Worm (Caenorhabditis elegans) whole organism, mixed stage, embryonic: ENCODE data around the gene noah-2.

Source experiments
- blmp-1 ChIP-seq: fragments of 150-350 bp; optimal IDR thresholded peaks from 2 replicates; lab custom pipeline; 2014; ENCODE audit warnings: missing biosample characterization, missing genetic modification characterization
- elt-3 ChIP-seq: fragments of 150-350 bp; optimal IDR thresholded peaks from 2 replicates; lab custom pipeline; 2014; ENCODE audit warnings: missing biosample characterization, missing genetic modification characterization
- lsy-2 ChIP-seq: fragments of 150-350 bp; optimal IDR thresholded peaks from 2 replicates; lab custom pipeline; 2014; ENCODE audit warnings: missing biosample characterization, missing genetic modification characterization
- mep-1 ChIP-seq: fragments of 150-350 bp; optimal IDR thresholded peaks from 2 replicates; lab custom pipeline; 2017; ENCODE audit warnings: missing biosample characterization, missing genetic modification reagents, missing genetic modification characterization, inconsistent platforms
- nhr-12 ChIP-seq: fragments of 150-350 bp; optimal IDR thresholded peaks from 2 replicates; lab custom pipeline; 2014; ENCODE audit warnings: missing biosample characterization, missing genetic modification characterization
- nhr-2 ChIP-seq: fragments of 150-350 bp; optimal IDR thresholded peaks from 2 replicates; lab custom pipeline; 2014; ENCODE audit warnings: missing biosample characterization, missing genetic modification characterization
- nhr-28 ChIP-seq: fragments of 150-350 bp; optimal IDR thresholded peaks from 2 replicates; lab custom pipeline; 2014; ENCODE audit warnings: missing biosample characterization, missing genetic modification characterization
- nhr-76 ChIP-seq: sonication (generic microtip); optimal IDR thresholded peaks from 2 replicates; lab custom pipeline; 2017; ENCODE audit warnings: missing biosample characterization, missing genetic modification characterization
- snpc-4 ChIP-seq: fragments of 150-350 bp; optimal IDR thresholded peaks from 2 replicates; lab custom pipeline; 2014; ENCODE audit warnings: missing biosample characterization, missing genetic modification characterization
- tbx-8 ChIP-seq: fragments of 200-800 bp; sonication (Bioruptor generic); optimal IDR thresholded peaks from 2 replicates; lab custom pipeline; 2018; ENCODE audit warnings: mild to moderate bottlenecking, missing genetic modification characterization, moderate library complexity, missing compliant biosample characterization

DNA sequence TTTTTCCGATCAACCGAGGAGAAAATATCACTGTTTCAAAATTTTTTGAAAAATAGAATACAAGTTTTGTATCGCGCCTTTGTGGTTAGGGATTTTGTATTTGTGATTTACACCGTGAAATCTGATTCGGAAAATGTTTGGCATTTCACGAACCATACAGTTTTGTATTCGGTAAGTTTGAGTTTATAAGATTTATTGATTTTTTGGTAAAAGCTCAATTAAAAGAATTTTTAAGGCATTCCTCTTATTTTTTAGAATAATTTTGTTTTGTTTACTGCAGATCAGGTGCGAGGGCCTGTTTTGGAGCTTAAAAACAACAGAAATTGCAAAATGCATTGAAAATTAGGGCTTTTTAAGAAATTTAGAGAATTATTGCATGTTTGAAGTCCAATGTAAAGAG is 42.3 kb downstream of the noah-2 start:
- no peak for TF ChIP-seq mep-1 (tag; lab: Kevin White, UChicago)
- no peak for TF ChIP-seq snpc-4
- no peak for TF ChIP-seq blmp-1
- no peak for TF ChIP-seq nhr-76 (tag; lab: Kevin White, UChicago)
- TF ChIP-seq nhr-12: no peak
- no peak for TF ChIP-seq tbx-8 (GFP tag; lab: Kevin White, UChicago)
- TF ChIP-seq nhr-28: no peak
- no peak for TF ChIP-seq lsy-2 (tag; lab: Kevin White, UChicago)
- TF ChIP-seq nhr-2 (tag; lab: Kevin White, UChicago): no peak
- TF ChIP-seq elt-3 (tag; lab: Kevin White, UChicago): no peak
